Fruit fly (Drosophila melanogaster) whole organism, embryonic: ENCODE measurements around the gene CG16903.
A peak's percentile ranks its signal among the peaks of the same experiment; 100 is the strongest.

Experiments
- Atf-2 ChIP-seq: fragments of 200-800 bp; sonication (Bioruptor generic); optimal IDR thresholded peaks from 2 replicates; lab custom pipeline; 2016; ENCODE audit warnings: missing biosample characterization, missing genetic modification characterization
- C15 ChIP-seq: fragments of 200-800 bp; sonication (Bioruptor generic); IDR thresholded peaks from 3 replicates; pipeline ENCODE4 v1.3.6; 2022; ENCODE audit warnings: missing biosample characterization, missing genetic modification characterization
- CG10274 ChIP-seq: fragments of 200-800 bp; sonication (Bioruptor generic); optimal IDR thresholded peaks from 3 replicates; lab custom pipeline; 2017; ENCODE audit warnings: missing biosample characterization, mild to moderate bottlenecking, missing genetic modification characterization
- CG11085 ChIP-seq: fragments of 200-800 bp; sonication (Bioruptor generic); IDR thresholded peaks from 2 replicates; pipeline ENCODE4 v1.3.6; 2022; ENCODE audit warnings: missing biosample characterization, missing genetic modification characterization
- CG12155 ChIP-seq: fragments of 200-800 bp; sonication (Bioruptor generic); optimal IDR thresholded peaks from 3 replicates; lab custom pipeline; 2016; ENCODE audit warnings: missing biosample characterization, missing genetic modification characterization
- CG13287 ChIP-seq: fragments of 200-800 bp; sonication (Bioruptor generic); IDR thresholded peaks from 2 replicates; pipeline ENCODE4 v1.3.6; 2022; ENCODE audit warnings: missing biosample characterization, missing genetic modification characterization; ENCODE audit not compliant: partially characterized antibody
- CG14014 ChIP-seq: fragments of 200-800 bp; sonication (Bioruptor generic); IDR thresholded peaks from 2 replicates; pipeline ENCODE4 v1.3.6; 2022; ENCODE audit warnings: missing biosample characterization, missing genetic modification characterization
- CG17385 ChIP-seq: fragments of 200-800 bp; sonication (Bioruptor generic); optimal IDR thresholded peaks from 3 replicates; lab custom pipeline; 2018; ENCODE audit warnings: missing biosample characterization, mild to moderate bottlenecking, missing genetic modification characterization
- CG18476 ChIP-seq: fragments of 200-800 bp; sonication (Bioruptor generic); optimal IDR thresholded peaks from 2 replicates; lab custom pipeline; 2016; ENCODE audit warnings: missing biosample characterization, mild to moderate bottlenecking, missing genetic modification characterization
- CG32532 ChIP-seq: fragments of 200-800 bp; sonication (Bioruptor generic); IDR thresholded peaks from 2 replicates; pipeline ENCODE4 v1.3.6; 2022; ENCODE audit warnings: missing biosample characterization, missing genetic modification characterization
- CG43689 ChIP-seq: fragments of 200-800 bp; sonication (Bioruptor generic); IDR thresholded peaks from 2 replicates; pipeline ENCODE4 v1.3.6; 2022; ENCODE audit warnings: missing biosample characterization, missing genetic modification characterization
- CG4820 ChIP-seq: fragments of 200-800 bp; sonication (Bioruptor generic); optimal IDR thresholded peaks from 3 replicates; lab custom pipeline; 2016; ENCODE audit warnings: missing biosample characterization, missing genetic modification characterization
- CG6683 ChIP-seq: fragments of 200-800 bp; sonication (Bioruptor generic); optimal IDR thresholded peaks from 2 replicates; lab custom pipeline; 2017; ENCODE audit warnings: missing biosample characterization, mild to moderate bottlenecking, missing genetic modification characterization, missing genetic modification reagents
- CG7786 ChIP-seq: fragments of 200-800 bp; sonication (Bioruptor generic); optimal IDR thresholded peaks from 2 replicates; lab custom pipeline; 2016; ENCODE audit warnings: missing biosample characterization, missing genetic modification characterization
- CG7963 ChIP-seq: fragments of 200-800 bp; sonication (Bioruptor generic); IDR thresholded peaks from 3 replicates; pipeline ENCODE4 v1.3.6; 2022; ENCODE audit warnings: missing biosample characterization, missing genetic modification characterization; ENCODE audit not compliant: partially characterized antibody
- CTCF ChIP-seq: fragments of 200-800 bp; sonication (Bioruptor generic); optimal IDR thresholded peaks from 2 replicates; lab custom pipeline; 2017; ENCODE audit warnings: missing biosample characterization, mild to moderate bottlenecking, missing genetic modification characterization, moderate library complexity
- Doc3 ChIP-seq: fragments of 200-800 bp; sonication (Bioruptor generic); IDR thresholded peaks from 3 replicates; pipeline ENCODE4 v1.3.6; 2022; ENCODE audit warnings: missing biosample characterization, missing genetic modification characterization; ENCODE audit not compliant: partially characterized antibody
- Fer2 ChIP-seq: fragments of 200-800 bp; sonication (Bioruptor generic); optimal IDR thresholded peaks from 2 replicates; lab custom pipeline; 2018; ENCODE audit warnings: missing biosample characterization, mild to moderate bottlenecking, missing genetic modification characterization, moderate library complexity
- HLH4C ChIP-seq: fragments of 200-800 bp; sonication (Bioruptor generic); IDR thresholded peaks from 3 replicates; pipeline ENCODE4 v1.3.6; 2022; ENCODE audit warnings: missing biosample characterization, missing genetic modification characterization; ENCODE audit not compliant: partially characterized antibody
- HmgZ ChIP-seq: fragments of 200-800 bp; sonication (Bioruptor generic); optimal IDR thresholded peaks from 2 replicates; lab custom pipeline; 2018; ENCODE audit warnings: missing biosample characterization, mild to moderate bottlenecking, missing genetic modification characterization
- Hr78 ChIP-seq, 2 experiments: fragments of 200-800 bp in 1 of 2; fragments of >200 bp in 1 of 2; sonication (Bioruptor generic) in 1 of 2; optimal IDR thresholded peaks; 2 replicates each; lab custom pipeline; 2017 to 2019; ENCODE audit warnings: missing biosample characterization in 2 of 2, missing genetic modification characterization in 2 of 2, mild to moderate bottlenecking in 1 of 2, moderate library complexity in 1 of 2
- NC2β ChIP-seq: fragments of 200-800 bp; sonication (Bioruptor generic); optimal IDR thresholded peaks from 2 replicates; lab custom pipeline; 2016; ENCODE audit warnings: missing biosample characterization, missing genetic modification characterization
- Neu2 ChIP-seq: fragments of 200-800 bp; sonication (Bioruptor generic); optimal IDR thresholded peaks from 3 replicates; lab custom pipeline; 2016; ENCODE audit warnings: missing biosample characterization, missing genetic modification characterization, borderline replicate concordance
- Nf-YA ChIP-seq: fragments of 200-800 bp; sonication (Bioruptor generic); IDR thresholded peaks from 2 replicates; pipeline ENCODE4 v1.3.6; 2022; ENCODE audit warnings: missing biosample characterization, missing genetic modification characterization
- Opbp ChIP-seq: fragments of 200-800 bp; sonication (Bioruptor generic); IDR thresholded peaks from 3 replicates; pipeline ENCODE4 v1.3.6; 2022; ENCODE audit warnings: missing biosample characterization, missing genetic modification characterization; ENCODE audit not compliant: partially characterized antibody
- Ravus ChIP-seq: fragments of 200-800 bp; sonication (Bioruptor generic); IDR thresholded peaks from 2 replicates; pipeline ENCODE4 v1.3.6; 2022; ENCODE audit warnings: missing biosample characterization, missing genetic modification characterization
- Sox102F ChIP-seq: fragments of 200-800 bp; sonication (Bioruptor generic); optimal IDR thresholded peaks from 2 replicates; lab custom pipeline; 2018; ENCODE audit warnings: missing biosample characterization, mild to moderate bottlenecking, missing genetic modification characterization, moderate library complexity
- Sry-δ ChIP-seq: fragments of 200-800 bp; sonication (Bioruptor generic); optimal IDR thresholded peaks from 2 replicates; lab custom pipeline; 2016; ENCODE audit warnings: missing biosample characterization, missing genetic modification characterization
- Taf1 ChIP-seq: fragments of 200-800 bp; sonication (Bioruptor generic); IDR thresholded peaks from 2 replicates; pipeline ENCODE4 v1.3.6; 2022; ENCODE audit warnings: missing biosample characterization, missing genetic modification characterization
- ash1 ChIP-seq: fragments of 200-800 bp; sonication (Bioruptor generic); optimal IDR thresholded peaks from 2 replicates; lab custom pipeline; 2018; ENCODE audit warnings: missing biosample characterization, mild to moderate bottlenecking, missing genetic modification characterization
- bab2 ChIP-seq: fragments of 200-800 bp; sonication (Bioruptor generic); optimal IDR thresholded peaks from 2 replicates; lab custom pipeline; 2016; ENCODE audit warnings: missing biosample characterization, missing genetic modification characterization
- bbx ChIP-seq: fragments of 200-800 bp; sonication (Bioruptor generic); IDR thresholded peaks from 2 replicates; pipeline ENCODE4 v1.3.6; 2022; ENCODE audit warnings: missing biosample characterization, missing genetic modification characterization; ENCODE audit not compliant: partially characterized antibody
- cato ChIP-seq: fragments of 200-800 bp; sonication (Bioruptor generic); optimal IDR thresholded peaks from 2 replicates; lab custom pipeline; 2016; ENCODE audit warnings: missing biosample characterization, missing genetic modification characterization, borderline replicate concordance
- eve ChIP-seq, 2 experiments: fragments of >200 bp; optimal IDR thresholded peaks; 2 replicates each; lab custom pipeline; 2017; ENCODE audit warnings: missing biosample characterization in 2 of 2, missing genetic modification characterization in 2 of 2
- gem ChIP-seq: fragments of 200-800 bp; sonication (Bioruptor generic); optimal IDR thresholded peaks from 2 replicates; lab custom pipeline; 2019; ENCODE audit warnings: missing biosample characterization, mild to moderate bottlenecking, missing genetic modification characterization, moderate library complexity
- hb ChIP-seq: fragments of 200-800 bp; sonication (Bioruptor generic); IDR thresholded peaks from 3 replicates; pipeline ENCODE4 v1.3.6; 2022; ENCODE audit warnings: missing biosample characterization, missing genetic modification characterization; ENCODE audit not compliant: partially characterized antibody
- jigr1 ChIP-seq: fragments of 200-800 bp; sonication (Bioruptor generic); IDR thresholded peaks from 3 replicates; pipeline ENCODE4 v1.3.6; 2022; ENCODE audit warnings: missing biosample characterization, missing genetic modification characterization
- mam ChIP-seq: fragments of 200-800 bp; sonication (Bioruptor generic); optimal IDR thresholded peaks from 3 replicates; lab custom pipeline; 2016; ENCODE audit warnings: missing biosample characterization, missing genetic modification characterization
- nerfin-2 ChIP-seq: fragments of 200-800 bp; sonication (Bioruptor generic); IDR thresholded peaks from 2 replicates; pipeline ENCODE4 v1.3.6; 2022; ENCODE audit warnings: missing biosample characterization, missing genetic modification characterization; ENCODE audit not compliant: partially characterized antibody
- nom ChIP-seq: fragments of 200-800 bp; sonication (Bioruptor generic); optimal IDR thresholded peaks from 2 replicates; lab custom pipeline; 2017; ENCODE audit warnings: missing biosample characterization, missing genetic modification characterization, mild to moderate bottlenecking, moderate library complexity, missing genetic modification reagents
- sens-2 ChIP-seq: fragments of 200-800 bp; sonication (Bioruptor generic); IDR thresholded peaks from 2 replicates; pipeline ENCODE4 v1.3.6; 2022; ENCODE audit warnings: missing biosample characterization, missing genetic modification characterization
- sima ChIP-seq: fragments of 200-800 bp; sonication (Bioruptor generic); optimal IDR thresholded peaks from 2 replicates; lab custom pipeline; 2016; ENCODE audit warnings: missing biosample characterization, missing genetic modification characterization
- sna ChIP-seq: fragments of 200-800 bp; sonication (Bioruptor generic); IDR thresholded peaks from 2 replicates; pipeline ENCODE4 v1.3.6; 2022; ENCODE audit warnings: missing biosample characterization, missing genetic modification characterization; ENCODE audit not compliant: partially characterized antibody
- stc ChIP-seq: fragments of 200-800 bp; sonication (Bioruptor generic); IDR thresholded peaks from 2 replicates; pipeline ENCODE4 v1.3.6; 2022; ENCODE audit warnings: missing biosample characterization, missing genetic modification characterization
- tll ChIP-seq, 2 experiments: fragments of 200-800 bp in 1 of 2; fragments of >200 bp in 1 of 2; sonication (Bioruptor generic) in 1 of 2; optimal IDR thresholded peaks; 2 replicates each; lab custom pipeline; 2017 to 2019; ENCODE audit warnings: missing biosample characterization in 2 of 2, missing genetic modification characterization in 2 of 2, mild to moderate bottlenecking in 1 of 2, moderate library complexity in 1 of 2
- toy ChIP-seq: fragments of 200-800 bp; sonication (Bioruptor generic); IDR thresholded peaks from 2 replicates; pipeline ENCODE4 v1.3.6; 2022; ENCODE audit warnings: missing biosample characterization, missing genetic modification characterization
- unc-4 ChIP-seq: fragments of 200-800 bp; sonication (Bioruptor generic); IDR thresholded peaks from 2 replicates; pipeline ENCODE4 v1.3.6; 2022; ENCODE audit warnings: missing biosample characterization, missing genetic modification characterization; ENCODE audit not compliant: partially characterized antibody

Gene CG16903

DNA sequence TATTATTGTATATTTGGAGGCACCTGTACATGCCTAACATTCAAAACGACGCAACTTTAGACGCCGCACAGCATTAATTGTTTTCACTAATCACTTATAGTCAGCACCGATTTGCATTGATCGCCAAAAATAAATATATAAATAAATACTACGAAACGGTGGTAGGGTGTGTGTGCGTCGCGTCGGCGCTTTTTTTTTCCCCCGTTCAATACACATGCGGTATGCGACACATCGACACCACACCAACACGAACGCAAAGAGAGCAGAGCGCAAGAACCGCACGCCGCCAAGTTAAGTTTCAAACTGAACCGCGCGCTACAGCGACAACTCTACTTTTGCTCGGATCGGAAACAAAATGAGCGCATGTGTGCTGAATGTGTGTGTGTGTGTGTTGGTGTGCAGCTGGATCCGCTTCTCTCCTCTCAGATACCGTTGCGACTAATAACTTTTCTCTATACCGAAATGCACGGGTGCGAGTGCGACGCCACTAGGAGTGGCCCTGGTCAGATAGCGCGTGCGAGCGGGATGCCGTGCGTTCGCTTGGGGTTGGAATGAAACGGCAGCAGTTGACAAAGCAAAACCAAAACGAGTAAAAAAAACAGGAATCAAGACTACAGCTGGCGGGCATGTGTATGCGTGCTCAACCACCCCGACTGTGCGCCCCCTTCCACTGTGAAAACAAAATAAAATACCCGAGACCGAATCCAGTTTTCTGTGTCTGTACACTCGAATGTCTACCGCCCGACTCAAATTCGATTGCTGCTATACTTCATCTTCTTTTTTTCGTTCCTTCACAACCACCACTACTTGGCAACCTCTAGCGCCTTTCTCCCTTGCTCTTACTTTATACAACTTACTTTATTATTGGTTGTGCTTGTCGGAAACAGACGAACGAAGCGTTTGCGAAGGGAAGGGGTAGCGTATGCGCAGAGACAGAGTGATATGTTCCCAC lies 43.1 kb upstream of the CG16903 start, which contains the start of gene ph-d (continued):
- TF ChIP-seq nom (GFP tag; lab: Kevin White, UChicago) (peak; percentile 88), cato (no peak), CG10274 (peak; percentile 24), CG18476 (GFP tag; lab: Kevin White, UChicago) (no peak), NC2β (GFP tag; lab: Kevin White, UChicago) (no peak), CTCF (GFP tag; lab: Kevin White, UChicago) (peak; percentile 40), CG6683 (no peak), Neu2 (GFP tag; lab: Kevin White, UChicago) (peak; percentile 67), sna (GFP tag; lab: Robert Waterston, UW) (no peak), stc (GFP tag; lab: Robert Waterston, UW) (0 out of 2 replicates have a peak, but pooled peaks have one; percentile 8), Hr78 (GFP tag; optimal IDR thresholded peaks at IDR 0.05; lab: Kevin White, UChicago) (peak in 1 of 2 experiments; percentile 15), CG11085 (GFP tag; lab: Robert Waterston, UW) (no peak), Doc3 (GFP tag; lab: Robert Waterston, UW) (no peak), Fer2 (tag; lab: Kevin White, UChicago) (no peak), CG43689 (no peak), bab2 (GFP tag; lab: Kevin White, UChicago) (peak; percentile 7), CG17385 (GFP tag; lab: Kevin White, UChicago) (peak; percentile 27), HLH4C (GFP tag; lab: Robert Waterston, UW) (0 out of 3 replicates have a peak, but pooled peaks have one; percentile 33), Taf1 (no peak), Ravus (GFP tag; lab: Robert Waterston, UW) (no peak), sima (GFP tag; lab: Kevin White, UChicago) (no peak), Opbp (GFP tag; lab: Robert Waterston, UW) (peak; percentile 50; the same call in 2 of the 3 replicates), gem (tag; lab: Kevin White, UChicago) (peak; percentile 74), nerfin-2 (GFP tag; lab: Robert Waterston, UW) (no peak), CG14014 (GFP tag; lab: Robert Waterston, UW) (no peak), Sry-δ (GFP tag; lab: Kevin White, UChicago) (no peak), jigr1 (GFP tag; lab: Robert Waterston, UW) (no peak), CG7786 (no peak), ash1 (peak; percentile 80), hb (no peak), Atf-2 (GFP tag; lab: Kevin White, UChicago) (no peak), CG12155 (GFP tag; lab: Kevin White, UChicago) (peak; percentile 20), mam (GFP tag; lab: Kevin White, UChicago) (no peak), CG4820 (no peak), Nf-YA (GFP tag; lab: Robert Waterston, UW) (no peak), tll (GFP tag; optimal IDR thresholded peaks at IDR 0.05; lab: Kevin White, UChicago) (no peak), HmgZ (tag; lab: Kevin White, UChicago) (peak; percentile 44), eve (GFP tag; optimal IDR thresholded peaks at IDR 0.05; lab: Kevin White, UChicago) (no peak), toy (no peak), CG32532 (peak; percentile 33; the same call in 1 of the 2 replicates), CG7963 (0 out of 3 replicates have a peak, but pooled peaks have one; percentile 25), CG13287 (peak; percentile 38; the same call in 1 of the 2 replicates), Sox102F (peak; percentile 61), C15 (no peak), sens-2 (no peak), unc-4 (GFP tag; lab: Robert Waterston, UW) (peak; percentile 34; the same call in 1 of the 2 replicates), bbx (GFP tag; lab: Robert Waterston, UW) (0 out of 2 replicates have a peak, but pooled peaks have one; percentile 22)
